Worm (Caenorhabditis elegans): ENCODE data around the gene pdl-1.

pdl-1 gene

ce11 chrII:7211280-7211679 lies 27.7 kb downstream of the pdl-1 start, which contains the start of gene E04F6.8:
E04F6.8 (minus strand) TSS chrII:7211380.
- no peak for TF ChIP-seq Y53G8AR.9 (GFP tag; conservative IDR thresholded peaks at IDR 0.05)
- no peak for TF ChIP-seq nhr-120 (GFP tag; IDR thresholded peaks at IDR 0.05)
- TF ChIP-seq madf-6 (GFP tag; IDR thresholded peaks at IDR 0.05): no peak
- TF ChIP-seq him-1 (tag; optimal IDR thresholded peaks at IDR 0.05): no peak
- TF ChIP-seq ets-4 (GFP tag; optimal IDR thresholded peaks at IDR 0.05): no peak
- TF ChIP-seq mel-28 (tag; optimal IDR thresholded peaks at IDR 0.05; ENCODE audit: borderline replicate concordance): no peak
- TF ChIP-seq bed-1 (GFP tag; IDR thresholded peaks at IDR 0.05): no peak
- no peak for TF ChIP-seq zim-3 (tag; optimal IDR thresholded peaks at IDR 0.05)
- TF ChIP-seq lin-40 (tag; optimal IDR thresholded peaks at IDR 0.05): no peak
- no peak for TF ChIP-seq K12H6.12 (tag; optimal IDR thresholded peaks at IDR 0.05)
- no peak for TF ChIP-seq hmg-20 (GFP tag; IDR thresholded peaks at IDR 0.05)
- TF ChIP-seq Y53F4B.3 (GFP tag; IDR thresholded peaks at IDR 0.05): no peak
- no peak for TF ChIP-seq lin-35 (GFP tag; optimal IDR thresholded peaks at IDR 0.05)
- TF ChIP-seq nfya-1 (tag; optimal IDR thresholded peaks at IDR 0.05; ENCODE audit: borderline replicate concordance, insufficient read depth): no peak
- no peak for TF ChIP-seq tbp1 (GFP tag; optimal IDR thresholded peaks at IDR 0.05)
- no peak for TF ChIP-seq unc-130 (GFP tag; optimal IDR thresholded peaks at IDR 0.05)

ce11 chrII:7212059-7212458 lies 28.5 kb downstream of the pdl-1 start, which contains the start of gene E04F6.9:
E04F6.9 (minus strand) TSS chrII:7212159.
- no peak for TF ChIP-seq egl-44 (GFP tag; IDR thresholded peaks at IDR 0.05)
- no peak for TF ChIP-seq nfya-2 (GFP tag; IDR thresholded peaks at IDR 0.05)
- TF ChIP-seq K12H6.12 (tag; optimal IDR thresholded peaks at IDR 0.05): no peak
- TF ChIP-seq Y79H2A.3 (GFP tag; conservative IDR thresholded peaks at IDR 0.05): no peak
- TF ChIP-seq tbx-9 (tag; optimal IDR thresholded peaks at IDR 0.05; ENCODE audit: borderline replicate concordance): no peak
- no peak for TF ChIP-seq aptf-3 (GFP tag; IDR thresholded peaks at IDR 0.05)
- TF ChIP-seq K11D2.4 (GFP tag; IDR thresholded peaks at IDR 0.05): no peak
- no peak for TF ChIP-seq ztf-28 (GFP tag; IDR thresholded peaks at IDR 0.05)
- TF ChIP-seq madf-6 (GFP tag; IDR thresholded peaks at IDR 0.05): no peak
- no peak for TF ChIP-seq fkh-3 (tag; optimal IDR thresholded peaks at IDR 0.05)
- TF ChIP-seq unc-62 (GFP tag; optimal IDR thresholded peaks at IDR 0.05): no peak
- no peak for TF ChIP-seq lin-35 (GFP tag; optimal IDR thresholded peaks at IDR 0.05)
- no peak for TF ChIP-seq lag-1 (GFP tag; IDR thresholded peaks at IDR 0.05)
- TF ChIP-seq B0019.2 (GFP tag; conservative IDR thresholded peaks at IDR 0.05): no peak
- no peak for TF ChIP-seq egrh-3 (GFP tag; IDR thresholded peaks at IDR 0.05)

- TF ChIP-seq ceh-91 (GFP tag; IDR thresholded peaks at IDR 0.05) (no peak), egl-44 (GFP tag; IDR thresholded peaks at IDR 0.05) (no peak), ZK185.1 (tag; optimal IDR thresholded peaks at IDR 0.05; ENCODE audit: poor library complexity, severe bottlenecking) (no peak), nhr-80 (tag; optimal IDR thresholded peaks at IDR 0.05) (no peak), cebp-2 (GFP tag; IDR thresholded peaks at IDR 0.05) (no peak), lin-35 (GFP tag; optimal IDR thresholded peaks at IDR 0.05) (no peak), nfya-1 (tag; optimal IDR thresholded peaks at IDR 0.05; ENCODE audit: borderline replicate concordance, insufficient read depth) (no peak), madf-6 (GFP tag; IDR thresholded peaks at IDR 0.05) (no peak), snpc-1.1 (tag; optimal IDR thresholded peaks at IDR 0.05; ENCODE audit: insufficient read depth) (no peak)
Observed at ce11 chrII:7217047-7217446, 33.4 kb downstream of the pdl-1 start, which contains the start of gene E04F6.10. E04F6.10 (minus strand) TSS chrII:7217147.

- TF ChIP-seq sea-2 (GFP tag; IDR thresholded peaks at IDR 0.05) (no peak), cebp-1 (GFP tag; IDR thresholded peaks at IDR 0.05) (no peak), cebp-1 (tag; optimal IDR thresholded peaks at IDR 0.05) (no peak), pha-4 (tag; optimal IDR thresholded peaks at IDR 0.05) (no peak), F37B4.10 (GFP tag; IDR thresholded peaks at IDR 0.05) (no peak), snpc-1.3 (tag; optimal IDR thresholded peaks at IDR 0.05; ENCODE audit: insufficient read depth) (no peak), cebp-2 (GFP tag; IDR thresholded peaks at IDR 0.05) (no peak), F23B12.7 (tag; optimal IDR thresholded peaks at IDR 0.05; ENCODE audit: insufficient read depth) (no peak), F55B11.4 (tag; optimal IDR thresholded peaks at IDR 0.05; ENCODE audit: borderline replicate concordance, insufficient read depth) (no peak), ceh-100 (GFP tag; IDR thresholded peaks at IDR 0.05) (no peak), snpc-3.4 (tag; optimal IDR thresholded peaks at IDR 0.05) (no peak)
Observed at ce11 chrII:7224074-7224473, 40.5 kb downstream of the pdl-1 start.

Data from whole organism, young adult.